Worm (Caenorhabditis elegans) whole organism, late embryonic: ENCODE results near the gene F10D2.10.

Source experiments
- C38D4.7 ChIP-seq: fragments of 200-800 bp; sonication (Bioruptor generic); optimal IDR thresholded peaks from 2 replicates; lab custom pipeline; 2018; ENCODE audit warnings: mild to moderate bottlenecking, missing genetic modification characterization, moderate library complexity, missing compliant biosample characterization
- ama-1 ChIP-seq: fragments of 150-350 bp; optimal IDR thresholded peaks from 2 replicates; lab custom pipeline; 2014
- ceh-2 ChIP-seq: sonication (generic microtip); optimal IDR thresholded peaks from 2 replicates; lab custom pipeline; 2016; ENCODE audit warnings: missing genotype, missing genetic modification characterization, missing compliant biosample characterization
- ceh-31 ChIP-seq: sonication (generic microtip); optimal IDR thresholded peaks from 2 replicates; lab custom pipeline; 2016; ENCODE audit warnings: missing genetic modification characterization, missing compliant biosample characterization
- ceh-9 ChIP-seq: sonication (generic microtip); optimal IDR thresholded peaks from 2 replicates; lab custom pipeline; 2016; ENCODE audit warnings: mild to moderate bottlenecking, missing genetic modification characterization, inconsistent platforms, missing compliant biosample characterization
- dve-1 ChIP-seq: sonication (generic microtip); optimal IDR thresholded peaks from 2 replicates; lab custom pipeline; 2017; ENCODE audit warnings: antibody characterized with exemption, mild to moderate bottlenecking, missing genetic modification characterization, missing compliant biosample characterization
- ets-4 ChIP-seq: sonication (generic microtip); optimal IDR thresholded peaks from 2 replicates; lab custom pipeline; 2016; ENCODE audit warnings: missing genetic modification characterization, missing compliant biosample characterization
- hlh-13 ChIP-seq: fragments of 200-800 bp; sonication (Bioruptor generic); optimal IDR thresholded peaks from 2 replicates; lab custom pipeline; 2018; ENCODE audit warnings: mild to moderate bottlenecking, missing genetic modification characterization, missing compliant biosample characterization
- nhr-11 ChIP-seq: fragments of 150-350 bp; optimal IDR thresholded peaks from 2 replicates; lab custom pipeline; 2014; ENCODE audit warnings: missing biosample characterization, missing genetic modification characterization
- odd-2 ChIP-seq: sonication (generic microtip); optimal IDR thresholded peaks from 2 replicates; lab custom pipeline; 2017; ENCODE audit warnings: antibody characterized with exemption, mild to moderate bottlenecking, missing genetic modification characterization, missing compliant biosample characterization
- pax-1 ChIP-seq: fragments of 150-350 bp; optimal IDR thresholded peaks from 2 replicates; lab custom pipeline; 2014; ENCODE audit warnings: missing biosample characterization, missing genetic modification characterization
- pqm-1 ChIP-seq: sonication (generic microtip); optimal IDR thresholded peaks from 2 replicates; lab custom pipeline; 2016; ENCODE audit warnings: missing genetic modification characterization, missing compliant biosample characterization
- rnt-1 ChIP-seq: sonication (generic microtip); optimal IDR thresholded peaks from 2 replicates; lab custom pipeline; 2016; ENCODE audit warnings: missing genetic modification characterization, missing compliant biosample characterization
- sox-4 ChIP-seq: sonication (generic microtip); optimal IDR thresholded peaks from 2 replicates; lab custom pipeline; 2017; ENCODE audit warnings: mild to moderate bottlenecking, missing genetic modification characterization, inconsistent platforms, missing compliant biosample characterization

DNA sequence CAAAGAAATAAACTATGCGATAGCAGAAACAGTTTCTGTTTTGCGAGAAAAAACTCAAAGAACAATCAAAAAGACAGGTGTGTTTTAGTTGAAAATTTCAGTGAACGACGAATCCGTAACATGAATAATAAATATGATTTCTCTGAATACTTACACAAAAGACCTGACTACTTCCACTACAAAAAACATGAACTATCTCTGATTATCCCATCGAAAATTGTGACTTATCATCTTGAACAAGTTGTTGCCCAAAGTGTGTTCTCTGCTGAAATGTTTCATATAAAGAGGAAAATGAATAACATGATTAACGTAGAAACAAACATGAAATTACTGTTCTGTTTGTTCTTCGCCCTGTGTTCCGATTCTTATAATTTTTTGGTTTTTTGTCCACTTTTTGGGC lies 10.7 kb upstream of the F10D2.10 start, which contains the start of gene ugt-36:
- no peak for TF ChIP-seq ceh-9
- TF ChIP-seq dve-1 (tag; lab: Kevin White, UChicago): no peak
- no peak for TF ChIP-seq rnt-1 (tag; lab: Kevin White, UChicago)
- TF ChIP-seq ets-4 (tag; lab: Kevin White, UChicago): no peak
- TF ChIP-seq hlh-13 (GFP tag; lab: Kevin White, UChicago): no peak
- TF ChIP-seq ceh-2 (tag; lab: Kevin White, UChicago): no peak
- TF ChIP-seq ceh-31: no peak
- TF ChIP-seq nhr-11 (tag; lab: Kevin White, UChicago): no peak
- no peak for TF ChIP-seq C38D4.7
- TF ChIP-seq ama-1 (lab: Kevin White, UChicago): no peak
- no peak for TF ChIP-seq pqm-1 (tag; lab: Kevin White, UChicago)
- no peak for TF ChIP-seq sox-4 (tag; lab: Kevin White, UChicago)
- TF ChIP-seq odd-2: no peak
- no peak for TF ChIP-seq pax-1 (tag; lab: Kevin White, UChicago)
